Worm (Caenorhabditis elegans) whole organism, L2 larva: Measurements from ENCODE around the gene col-72.

Source experiments
- R02D3.7 ChIP-seq: fragments of 150-350 bp; optimal IDR thresholded peaks from 2 replicates; lab custom pipeline; 2014; ENCODE audit warnings: missing biosample characterization, missing genetic modification characterization
- alr-1 ChIP-seq: fragments of 150-350 bp; optimal IDR thresholded peaks from 2 replicates; lab custom pipeline; 2014; ENCODE audit warnings: missing biosample characterization, missing genetic modification characterization
- ama-1 ChIP-seq: fragments of 150-350 bp; optimal IDR thresholded peaks from 2 replicates; lab custom pipeline; 2018; ENCODE audit warnings: inconsistent platforms
- ceh-16 ChIP-seq: fragments of 150-350 bp; optimal IDR thresholded peaks from 2 replicates; lab custom pipeline; 2014; ENCODE audit warnings: missing biosample characterization, missing genetic modification characterization
- egl-27 ChIP-seq: sonication (generic microtip); optimal IDR thresholded peaks from 3 replicates; lab custom pipeline; 2017; ENCODE audit warnings: missing biosample characterization, missing genetic modification reagents, missing genetic modification characterization
- mab-5 ChIP-seq: fragments of 150-350 bp; optimal IDR thresholded peaks from 2 replicates; lab custom pipeline; 2014; ENCODE audit warnings: missing biosample characterization, missing genetic modification characterization
- mdl-1 ChIP-seq, 2 experiments: fragments of 150-350 bp in 1 of 2; sonication (generic microtip) in 1 of 2; optimal IDR thresholded peaks; 2 replicates each; lab custom pipeline; 2017; ENCODE audit warnings: missing biosample characterization in 2 of 2, missing genetic modification characterization in 2 of 2
- nhr-237 ChIP-seq: fragments of 150-350 bp; optimal IDR thresholded peaks from 2 replicates; lab custom pipeline; 2014; ENCODE audit warnings: missing biosample characterization, missing genetic modification characterization
- nhr-77 ChIP-seq: fragments of 150-350 bp; optimal IDR thresholded peaks from 2 replicates; lab custom pipeline; 2014; ENCODE audit warnings: missing biosample characterization, missing genetic modification characterization
- sem-4 ChIP-seq: fragments of 150-350 bp; optimal IDR thresholded peaks from 2 replicates; lab custom pipeline; 2014; ENCODE audit warnings: missing biosample characterization, missing genetic modification reagents, missing genetic modification characterization
- unc-62 ChIP-seq: fragments of 150-350 bp; optimal IDR thresholded peaks from 2 replicates; lab custom pipeline; 2014; ENCODE audit warnings: missing biosample characterization, missing genetic modification reagents, missing genetic modification characterization
- ztf-4 ChIP-seq: fragments of 150-350 bp; optimal IDR thresholded peaks from 2 replicates; lab custom pipeline; 2014; ENCODE audit warnings: missing biosample characterization, missing genetic modification characterization

DNA sequence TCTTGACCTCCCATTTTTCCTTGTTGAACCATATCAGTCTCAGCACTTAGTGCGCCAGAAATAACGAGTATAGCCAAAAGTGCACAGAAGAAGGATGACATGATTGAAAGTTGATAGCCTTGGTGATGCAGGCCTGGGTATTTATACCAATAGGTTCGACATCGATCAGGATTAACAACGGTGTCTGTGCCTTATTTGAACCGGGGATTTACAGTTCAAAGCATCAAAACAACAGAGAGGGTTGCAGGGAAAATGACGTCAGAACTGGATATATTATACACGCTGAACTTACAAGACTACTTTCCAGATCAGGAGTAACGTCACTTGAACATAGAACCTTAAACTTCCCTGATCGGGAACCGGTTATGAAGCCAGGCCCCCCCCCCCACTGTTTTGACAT, 51.7 kb downstream of the col-72 start, which contains the start of gene Y49F6B.12:
- TF ChIP-seq ama-1: no peak
- no peak for TF ChIP-seq R02D3.7
- no peak for TF ChIP-seq mdl-1 (tag; optimal IDR thresholded peaks at IDR 0.05; lab: Kevin White, UChicago)
- TF ChIP-seq ztf-4 (tag; lab: Kevin White, UChicago): no peak
- no peak for TF ChIP-seq unc-62 (GFP tag; lab: Kevin White, UChicago)
- no peak for TF ChIP-seq alr-1 (tag; lab: Kevin White, UChicago)
- TF ChIP-seq nhr-77: no peak
- TF ChIP-seq mab-5 (tag; lab: Kevin White, UChicago): no peak
- TF ChIP-seq ceh-16 (tag; lab: Kevin White, UChicago): no peak
- no peak for TF ChIP-seq egl-27
- TF ChIP-seq nhr-237: no peak
- TF ChIP-seq sem-4 (tag; lab: Kevin White, UChicago): no peak
